Fruit fly (Drosophila melanogaster) whole organism, embryonic: Measurements from ENCODE around the gene Cka.

Source experiments
- CG10267 ChIP-seq: fragments of 200-800 bp; sonication (Bioruptor generic); optimal IDR thresholded peaks from 2 replicates; lab custom pipeline; 2018; ENCODE audit warnings: missing biosample characterization, mild to moderate bottlenecking, missing genetic modification characterization, moderate library complexity
- CG10366 ChIP-seq: fragments of 200-800 bp; sonication (Bioruptor generic); IDR thresholded peaks from 2 replicates; pipeline ENCODE4 v1.3.6; 2022; ENCODE audit warnings: missing biosample characterization, missing genetic modification characterization
- CG10979 ChIP-seq: fragments of 200-800 bp; sonication (Bioruptor generic); optimal IDR thresholded peaks from 2 replicates; lab custom pipeline; 2018; ENCODE audit warnings: missing biosample characterization, mild to moderate bottlenecking, missing genetic modification characterization, moderate library complexity
- CG11695 ChIP-seq: fragments of 200-800 bp; sonication (Bioruptor generic); IDR thresholded peaks from 3 replicates; pipeline ENCODE4 v1.3.6; 2022; ENCODE audit warnings: missing biosample characterization, missing genetic modification characterization
- CG12219 ChIP-seq: fragments of 200-800 bp; sonication (Bioruptor generic); optimal IDR thresholded peaks from 3 replicates; lab custom pipeline; 2018; ENCODE audit warnings: missing biosample characterization, mild to moderate bottlenecking, missing genetic modification characterization
- CG12391 ChIP-seq: fragments of 200-800 bp; sonication (Bioruptor generic); optimal IDR thresholded peaks from 3 replicates; lab custom pipeline; 2018; ENCODE audit warnings: missing biosample characterization, mild to moderate bottlenecking, missing genetic modification characterization, moderate library complexity
- CG13894 ChIP-seq: fragments of 200-800 bp; sonication (Bioruptor generic); optimal IDR thresholded peaks from 3 replicates; lab custom pipeline; 2018; ENCODE audit warnings: missing biosample characterization, mild to moderate bottlenecking, missing genetic modification characterization, moderate library complexity
- CG17829 ChIP-seq: fragments of 200-800 bp; optimal IDR thresholded peaks from 2 replicates; lab custom pipeline; 2019; ENCODE audit warnings: missing biosample characterization, mild to moderate bottlenecking, missing genetic modification characterization, moderate library complexity
- CG2202 ChIP-seq: fragments of 200-800 bp; sonication (Bioruptor generic); optimal IDR thresholded peaks from 2 replicates; lab custom pipeline; 2018; ENCODE audit warnings: missing biosample characterization, mild to moderate bottlenecking, missing genetic modification characterization
- CG2889 ChIP-seq: fragments of 200-800 bp; sonication (Bioruptor generic); IDR thresholded peaks from 3 replicates; pipeline ENCODE4 v1.3.6; 2022; ENCODE audit warnings: missing biosample characterization, missing genetic modification characterization
- CG30403 ChIP-seq: fragments of 200-800 bp; sonication (Bioruptor generic); optimal IDR thresholded peaks from 3 replicates; lab custom pipeline; 2016; ENCODE audit warnings: missing biosample characterization, missing genetic modification characterization
- CG33557 ChIP-seq: fragments of 200-800 bp; sonication (Bioruptor generic); optimal IDR thresholded peaks from 2 replicates; lab custom pipeline; 2019; ENCODE audit warnings: missing biosample characterization, mild to moderate bottlenecking, missing genetic modification characterization, moderate library complexity
- CG34422 ChIP-seq: fragments of 200-800 bp; sonication (Bioruptor generic); IDR thresholded peaks from 3 replicates; pipeline ENCODE4 v1.3.6; 2022; ENCODE audit warnings: missing biosample characterization, missing genetic modification characterization
- CG4328 ChIP-seq: fragments of 200-800 bp; sonication (Bioruptor generic); optimal IDR thresholded peaks from 3 replicates; lab custom pipeline; 2017; ENCODE audit warnings: missing biosample characterization, missing genetic modification reagents, missing genetic modification characterization
- CG5180 ChIP-seq: fragments of 200-800 bp; sonication (Bioruptor generic); optimal IDR thresholded peaks from 3 replicates; lab custom pipeline; 2017; ENCODE audit warnings: missing biosample characterization, missing genetic modification characterization, mild to moderate bottlenecking, moderate library complexity, missing genetic modification reagents
- CG6689 ChIP-seq: fragments of 200-800 bp; sonication (Bioruptor generic); IDR thresholded peaks from 2 replicates; pipeline ENCODE4 v1.3.6; 2022; ENCODE audit warnings: missing biosample characterization, missing genetic modification characterization
- CG7987 ChIP-seq: fragments of 200-800 bp; sonication (Bioruptor generic); optimal IDR thresholded peaks from 2 replicates; lab custom pipeline; 2018; ENCODE audit warnings: missing biosample characterization, mild to moderate bottlenecking, missing genetic modification characterization, moderate library complexity
- CG9609 ChIP-seq: fragments of 200-800 bp; sonication (Bioruptor generic); optimal IDR thresholded peaks from 3 replicates; lab custom pipeline; 2016; ENCODE audit warnings: missing biosample characterization, missing genetic modification characterization
- D19A ChIP-seq: fragments of 200-800 bp; optimal IDR thresholded peaks from 3 replicates; lab custom pipeline; 2019; ENCODE audit warnings: missing biosample characterization, mild to moderate bottlenecking, missing genetic modification characterization, moderate library complexity
- D19B ChIP-seq: fragments of 200-800 bp; sonication (Bioruptor generic); optimal IDR thresholded peaks from 2 replicates; lab custom pipeline; 2017; ENCODE audit warnings: missing biosample characterization, mild to moderate bottlenecking, missing genetic modification characterization
- Dek ChIP-seq: fragments of 200-800 bp; sonication (Bioruptor generic); optimal IDR thresholded peaks from 3 replicates; lab custom pipeline; 2019; ENCODE audit warnings: missing biosample characterization, mild to moderate bottlenecking, missing genetic modification characterization, moderate library complexity
- Dref ChIP-seq: fragments of 200-800 bp; sonication (Bioruptor generic); IDR thresholded peaks from 2 replicates; pipeline ENCODE4 v1.3.6; 2022; ENCODE audit warnings: missing biosample characterization, missing genetic modification characterization
- Drgx ChIP-seq: fragments of 200-800 bp; sonication (Bioruptor generic); IDR thresholded peaks from 2 replicates; pipeline ENCODE4 v1.3.6; 2022; ENCODE audit warnings: missing biosample characterization, missing genetic modification characterization
- E2f1 ChIP-seq: fragments of 200-800 bp; sonication (Bioruptor generic); IDR thresholded peaks from 2 replicates; pipeline ENCODE4 v1.3.6; 2022; ENCODE audit warnings: missing biosample characterization, missing genetic modification characterization
- E2f2 ChIP-seq: fragments of 200-800 bp; sonication (Bioruptor generic); IDR thresholded peaks from 2 replicates; pipeline ENCODE4 v1.3.6; 2022; ENCODE audit warnings: missing biosample characterization, missing genetic modification characterization
- Elba2 ChIP-seq: fragments of 200-800 bp; sonication (Bioruptor generic); optimal IDR thresholded peaks from 3 replicates; lab custom pipeline; 2016; ENCODE audit warnings: missing biosample characterization, missing genetic modification characterization
- Ets65A ChIP-seq: fragments of 200-800 bp; sonication (Bioruptor generic); peaks from one replicate; lab custom pipeline; 2016; ENCODE audit warnings: missing biosample characterization, missing genetic modification characterization
- Hey ChIP-seq: fragments of 200-800 bp; sonication (Bioruptor generic); optimal IDR thresholded peaks from 3 replicates; lab custom pipeline; 2018; ENCODE audit warnings: missing biosample characterization, mild to moderate bottlenecking, missing genetic modification characterization
- NfI ChIP-seq: fragments of 200-800 bp; sonication (Bioruptor generic); optimal IDR thresholded peaks from 3 replicates; lab custom pipeline; 2018; ENCODE audit warnings: missing biosample characterization, mild to moderate bottlenecking, missing genetic modification characterization, moderate library complexity
- Ptx1 ChIP-seq: fragments of 200-800 bp; sonication (Bioruptor generic); IDR thresholded peaks from 2 replicates; pipeline ENCODE4 v1.3.6; 2022; ENCODE audit warnings: missing biosample characterization, missing genetic modification characterization
- al ChIP-seq: fragments of 200-800 bp; sonication (Bioruptor generic); IDR thresholded peaks from 2 replicates; pipeline ENCODE4 v1.3.6; 2022; ENCODE audit warnings: missing biosample characterization, missing genetic modification characterization
- az2 ChIP-seq: fragments of 200-800 bp; sonication (Bioruptor generic); optimal IDR thresholded peaks from 3 replicates; lab custom pipeline; 2016; ENCODE audit warnings: missing biosample characterization, missing genetic modification characterization
- bsh ChIP-seq, 2 experiments: fragments of 200-800 bp; sonication (Bioruptor generic); optimal IDR thresholded peaks; 2 replicates each; lab custom pipeline; 2017 to 2018; ENCODE audit warnings: mild to moderate bottlenecking in 2 of 2, missing biosample characterization in 2 of 2, missing genetic modification characterization in 2 of 2, moderate library complexity in 1 of 2
- cad ChIP-seq: fragments of >200 bp; optimal IDR thresholded peaks from 2 replicates; lab custom pipeline; 2017; ENCODE audit warnings: missing biosample characterization, missing genetic modification characterization
- chif ChIP-seq, 2 experiments: fragments of 200-800 bp; sonication (Bioruptor generic); optimal IDR thresholded peaks; 3 replicates each; lab custom pipeline; 2016; ENCODE audit warnings: missing biosample characterization in 2 of 2, missing genetic modification characterization in 2 of 2
- dmrt11E ChIP-seq: fragments of 200-800 bp; sonication (Bioruptor generic); optimal IDR thresholded peaks from 3 replicates; lab custom pipeline; 2018; ENCODE audit warnings: missing biosample characterization, mild to moderate bottlenecking, missing genetic modification characterization, moderate library complexity
- dpn ChIP-seq, 2 experiments: fragments of 200-800 bp; sonication (Bioruptor generic); optimal IDR thresholded peaks; 3 replicates each; lab custom pipeline; 2016; ENCODE audit warnings: missing biosample characterization in 2 of 2, missing genetic modification characterization in 2 of 2
- fd96Cb ChIP-seq: fragments of 200-800 bp; sonication (Bioruptor generic); optimal IDR thresholded peaks from 2 replicates; lab custom pipeline; 2018; ENCODE audit warnings: missing biosample characterization, mild to moderate bottlenecking, missing genetic modification characterization, moderate library complexity
- gro ChIP-seq: fragments of 200-800 bp; sonication (Bioruptor generic); optimal IDR thresholded peaks from 2 replicates; lab custom pipeline; 2016; ENCODE audit warnings: missing biosample characterization, missing genetic modification characterization
- lmd ChIP-seq: fragments of 200-800 bp; sonication (Bioruptor generic); IDR thresholded peaks from 2 replicates; pipeline ENCODE4 v1.3.6; 2022; ENCODE audit warnings: missing biosample characterization, missing genetic modification characterization
- lola ChIP-seq, 3 experiments: fragments of >200 bp in 2 of 3; fragments of 200-800 bp in 1 of 3; sonication (Bioruptor generic) in 1 of 3; optimal IDR thresholded peaks; 2 replicates each; lab custom pipeline; 2017 to 2019; ENCODE audit warnings: missing biosample characterization in 3 of 3, missing genetic modification characterization in 3 of 3, mild to moderate bottlenecking in 1 of 3, moderate library complexity in 1 of 3
- maf-S ChIP-seq: fragments of 200-800 bp; sonication (Bioruptor generic); optimal IDR thresholded peaks from 2 replicates; lab custom pipeline; 2016; ENCODE audit warnings: missing biosample characterization, missing genetic modification characterization
- odd ChIP-seq: fragments of 200-800 bp; sonication (Bioruptor generic); optimal IDR thresholded peaks from 2 replicates; lab custom pipeline; 2017; ENCODE audit warnings: missing biosample characterization, mild to moderate bottlenecking, missing genetic modification characterization
- onecut ChIP-seq: fragments of 200-800 bp; sonication (Bioruptor generic); IDR thresholded peaks from 2 replicates; pipeline ENCODE4 v1.3.6; 2022; ENCODE audit warnings: missing biosample characterization, missing genetic modification characterization
- pum ChIP-seq: fragments of 200-800 bp; sonication (Bioruptor generic); optimal IDR thresholded peaks from 2 replicates; lab custom pipeline; 2016; ENCODE audit warnings: missing biosample characterization, missing genetic modification characterization
- ranshi ChIP-seq: fragments of 200-800 bp; sonication (Bioruptor generic); IDR thresholded peaks from 2 replicates; pipeline ENCODE4 v1.3.6; 2022; ENCODE audit warnings: missing biosample characterization, missing genetic modification characterization
- repo ChIP-seq: fragments of 200-800 bp; sonication (Bioruptor generic); optimal IDR thresholded peaks from 2 replicates; lab custom pipeline; 2016; ENCODE audit warnings: missing biosample characterization, missing genetic modification characterization
- run ChIP-seq: fragments of 200-800 bp; sonication (Bioruptor generic); optimal IDR thresholded peaks from 3 replicates; lab custom pipeline; 2018; ENCODE audit warnings: missing biosample characterization, mild to moderate bottlenecking, missing genetic modification characterization
- shn ChIP-seq: fragments of 200-800 bp; sonication (Bioruptor generic); optimal IDR thresholded peaks from 3 replicates; lab custom pipeline; 2016; ENCODE audit warnings: missing biosample characterization, missing genetic modification characterization
- sr ChIP-seq: fragments of 200-800 bp; sonication (Bioruptor generic); IDR thresholded peaks from 3 replicates; pipeline ENCODE4 v1.3.6; 2022; ENCODE audit warnings: missing biosample characterization, missing genetic modification characterization
- trh ChIP-seq: fragments of 200-800 bp; sonication (Bioruptor generic); optimal IDR thresholded peaks from 2 replicates; lab custom pipeline; 2016; ENCODE audit warnings: missing biosample characterization, missing genetic modification characterization
- yki ChIP-seq: fragments of >200 bp; optimal IDR thresholded peaks from 3 replicates; lab custom pipeline; 2018

Cka gene

dm6 chr2L:8080645-8081044 is 50.1 kb downstream of the Cka start (continued):
- no peak for TF ChIP-seq CG11695 (GFP tag; lab: Robert Waterston, UW)
- peak; percentile 59 for TF ChIP-seq D19A (tag; lab: Kevin White, UChicago)
- no peak for TF ChIP-seq sr (GFP tag; lab: Robert Waterston, UW)
- TF ChIP-seq Dref (GFP tag; lab: Robert Waterston, UW): no peak
- TF ChIP-seq run: peak; percentile 44
- TF ChIP-seq bsh (GFP tag; optimal IDR thresholded peaks at IDR 0.05; lab: Kevin White, UChicago): peak; percentile 19 to 76
- no peak for TF ChIP-seq pum (GFP tag; lab: Kevin White, UChicago)
- TF ChIP-seq Elba2: no peak
- TF ChIP-seq CG17829 (tag; lab: Kevin White, UChicago): peak; percentile 30
- peak; percentile 52 for TF ChIP-seq CG30403 (GFP tag; lab: Kevin White, UChicago)
- no peak for TF ChIP-seq shn (GFP tag; lab: Kevin White, UChicago)
- TF ChIP-seq dpn (GFP tag; optimal IDR thresholded peaks at IDR 0.05; lab: Kevin White, UChicago): peak in 1 of 2 experiments; percentile 0
- TF ChIP-seq CG4328 (GFP tag; lab: Kevin White, UChicago): no peak
- TF ChIP-seq CG9609 (GFP tag; lab: Kevin White, UChicago): no peak
- TF ChIP-seq E2f1 (GFP tag; lab: Robert Waterston, UW): no peak
- peak; percentile 37 for TF ChIP-seq dmrt11E
- peak; percentile 9 for TF ChIP-seq Ets65A (GFP tag; lab: Kevin White, UChicago)
- TF ChIP-seq al (GFP tag; lab: Robert Waterston, UW): no peak
- TF ChIP-seq D19B: no peak
- TF ChIP-seq E2f2: no peak
- no peak for TF ChIP-seq ranshi (GFP tag; lab: Robert Waterston, UW)
- TF ChIP-seq repo (GFP tag; lab: Kevin White, UChicago): no peak
- peak; percentile 23 for TF ChIP-seq NfI (GFP tag; lab: Kevin White, UChicago)
- no peak for TF ChIP-seq CG6689 (GFP tag; lab: Robert Waterston, UW)
- TF ChIP-seq lola (GFP tag; optimal IDR thresholded peaks at IDR 0.05; lab: Kevin White, UChicago): peak in 1 of 3 experiments; percentile 78
- TF ChIP-seq yki (lab: Kevin White, UChicago): no peak
- no peak for TF ChIP-seq CG34422
- no peak for TF ChIP-seq Hey (tag; lab: Kevin White, UChicago)
- TF ChIP-seq CG2202 (tag; lab: Kevin White, UChicago): peak; percentile 59
- TF ChIP-seq CG2889 (GFP tag; lab: Robert Waterston, UW): no peak
- no peak for TF ChIP-seq CG13894 (tag; lab: Kevin White, UChicago)
- peak; percentile 12 for TF ChIP-seq odd (GFP tag; lab: Kevin White, UChicago)
- TF ChIP-seq CG5180: no peak
- 0 out of 2 replicates have a peak, but pooled peaks have one; percentile 15 for TF ChIP-seq Drgx (GFP tag; lab: Robert Waterston, UW)
- TF ChIP-seq maf-S (GFP tag; lab: Kevin White, UChicago): no peak
- no peak for TF ChIP-seq CG10366 (GFP tag; lab: Robert Waterston, UW)
- TF ChIP-seq chif (GFP tag; optimal IDR thresholded peaks at IDR 0.05; lab: Kevin White, UChicago): peak in 1 of 2 experiments; percentile 18
- TF ChIP-seq trh (GFP tag; lab: Kevin White, UChicago): no peak
- no peak for TF ChIP-seq cad
- TF ChIP-seq Dek (tag; lab: Kevin White, UChicago): peak; percentile 20
- peak; percentile 12 for TF ChIP-seq CG10267
- TF ChIP-seq fd96Cb (tag; lab: Kevin White, UChicago): no peak
- TF ChIP-seq CG12391 (tag; lab: Kevin White, UChicago): peak; percentile 72
- no peak for TF ChIP-seq lmd (GFP tag; lab: Robert Waterston, UW)
- peak; percentile 57 for TF ChIP-seq CG33557 (GFP tag; lab: Kevin White, UChicago)
- no peak for TF ChIP-seq Ptx1 (GFP tag; lab: Robert Waterston, UW)
- TF ChIP-seq CG7987: no peak
- TF ChIP-seq az2 (GFP tag; lab: Kevin White, UChicago): peak; percentile 5
- TF ChIP-seq CG12219 (GFP tag; lab: Kevin White, UChicago): peak; percentile 39
- TF ChIP-seq CG10979 (tag; lab: Kevin White, UChicago): peak; percentile 50
- TF ChIP-seq gro: no peak
- no peak for TF ChIP-seq onecut (GFP tag; lab: Robert Waterston, UW)
